Fruit fly (Drosophila melanogaster) whole organism, embryonic: ENCODE results near the gene ash1.

Source experiments
- Abd-B ChIP-seq: fragments of 200-800 bp; sonication (Bioruptor generic); optimal IDR thresholded peaks from 2 replicates; lab custom pipeline; 2018; ENCODE audit warnings: missing biosample characterization, mild to moderate bottlenecking, missing genetic modification characterization, moderate library complexity
- B-H1 ChIP-seq: fragments of 200-800 bp; sonication (Bioruptor generic); IDR thresholded peaks from 3 replicates; pipeline ENCODE4 v1.3.6; 2022; ENCODE audit warnings: missing biosample characterization, missing genetic modification characterization
- Bgb ChIP-seq: fragments of 200-800 bp; sonication (Bioruptor generic); IDR thresholded peaks from 2 replicates; pipeline ENCODE4 v1.3.6; 2022; ENCODE audit warnings: missing biosample characterization, missing genetic modification characterization; ENCODE audit not compliant: partially characterized antibody
- Blimp-1 ChIP-seq: fragments of 200-800 bp; sonication (Bioruptor generic); optimal IDR thresholded peaks from 3 replicates; lab custom pipeline; 2018; ENCODE audit warnings: missing biosample characterization, missing genetic modification characterization, mild to moderate bottlenecking, moderate library complexity, missing genetic modification reagents
- C15 ChIP-seq: fragments of 200-800 bp; sonication (Bioruptor generic); IDR thresholded peaks from 3 replicates; pipeline ENCODE4 v1.3.6; 2022; ENCODE audit warnings: missing biosample characterization, missing genetic modification characterization
- CG10366 ChIP-seq: fragments of 200-800 bp; sonication (Bioruptor generic); IDR thresholded peaks from 2 replicates; pipeline ENCODE4 v1.3.6; 2022; ENCODE audit warnings: missing biosample characterization, missing genetic modification characterization
- CG10431 ChIP-seq: fragments of 200-800 bp; sonication (Bioruptor generic); optimal IDR thresholded peaks from 3 replicates; lab custom pipeline; 2018; ENCODE audit warnings: missing biosample characterization, mild to moderate bottlenecking, missing genetic modification characterization
- CG11085 ChIP-seq: fragments of 200-800 bp; sonication (Bioruptor generic); IDR thresholded peaks from 2 replicates; pipeline ENCODE4 v1.3.6; 2022; ENCODE audit warnings: missing biosample characterization, missing genetic modification characterization
- CG11696 ChIP-seq: fragments of 200-800 bp; sonication (Bioruptor generic); IDR thresholded peaks from 2 replicates; pipeline ENCODE4 v1.3.6; 2022; ENCODE audit warnings: missing biosample characterization, missing genetic modification characterization
- CG12769 ChIP-seq: fragments of 200-800 bp; sonication (Bioruptor generic); optimal IDR thresholded peaks from 2 replicates; lab custom pipeline; 2019; ENCODE audit warnings: missing biosample characterization, mild to moderate bottlenecking, missing genetic modification characterization, moderate library complexity
- CG13123 ChIP-seq: fragments of 200-800 bp; sonication (Bioruptor generic); optimal IDR thresholded peaks from 2 replicates; lab custom pipeline; 2016; ENCODE audit warnings: missing biosample characterization, missing genetic modification characterization
- CG13775 ChIP-seq: fragments of 200-800 bp; sonication (Bioruptor generic); optimal IDR thresholded peaks from 3 replicates; lab custom pipeline; 2017; ENCODE audit warnings: missing biosample characterization, mild to moderate bottlenecking, missing genetic modification characterization
- CG15479 ChIP-seq: fragments of 200-800 bp; sonication (Bioruptor generic); optimal IDR thresholded peaks from 3 replicates; lab custom pipeline; 2019; ENCODE audit warnings: missing biosample characterization, mild to moderate bottlenecking, missing genetic modification characterization, moderate library complexity
- CG15514 ChIP-seq: fragments of 200-800 bp; sonication (Bioruptor generic); optimal IDR thresholded peaks from 3 replicates; lab custom pipeline; 2017; ENCODE audit warnings: missing biosample characterization, missing genetic modification characterization, mild to moderate bottlenecking, moderate library complexity, missing genetic modification reagents
- CG17361 ChIP-seq: fragments of 200-800 bp; sonication (Bioruptor generic); IDR thresholded peaks from 3 replicates; pipeline ENCODE4 v1.3.6; 2022; ENCODE audit warnings: missing biosample characterization, missing genetic modification characterization
- CG17568 ChIP-seq: fragments of 200-800 bp; sonication (Bioruptor generic); optimal IDR thresholded peaks from 2 replicates; lab custom pipeline; 2018; ENCODE audit warnings: missing biosample characterization, mild to moderate bottlenecking, missing genetic modification characterization, moderate library complexity
- CG18262 ChIP-seq: fragments of 200-800 bp; optimal IDR thresholded peaks from 3 replicates; lab custom pipeline; 2019; ENCODE audit warnings: missing biosample characterization, mild to moderate bottlenecking, missing genetic modification characterization, moderate library complexity
- CG18619 ChIP-seq: fragments of 200-800 bp; sonication (Bioruptor generic); optimal IDR thresholded peaks from 3 replicates; lab custom pipeline; 2017; ENCODE audit warnings: missing biosample characterization, mild to moderate bottlenecking, missing genetic modification characterization
- CG18764 ChIP-seq: fragments of 200-800 bp; sonication (Bioruptor generic); optimal IDR thresholded peaks from 3 replicates; lab custom pipeline; 2016; ENCODE audit warnings: missing biosample characterization, missing genetic modification characterization
- CG2129 ChIP-seq: fragments of 200-800 bp; sonication (Bioruptor generic); IDR thresholded peaks from 2 replicates; pipeline ENCODE4 v1.3.6; 2022; ENCODE audit warnings: missing biosample characterization, missing genetic modification characterization; ENCODE audit not compliant: partially characterized antibody
- CG2199 ChIP-seq: fragments of 200-800 bp; sonication (Bioruptor generic); IDR thresholded peaks from 3 replicates; pipeline ENCODE4 v1.3.6; 2022; ENCODE audit warnings: missing biosample characterization, missing genetic modification characterization
- CG3838 ChIP-seq: fragments of 200-800 bp; sonication (Bioruptor generic); optimal IDR thresholded peaks from 3 replicates; lab custom pipeline; 2016; ENCODE audit warnings: missing biosample characterization, missing genetic modification characterization
- CG4360 ChIP-seq: fragments of 200-800 bp; sonication (Bioruptor generic); IDR thresholded peaks from 2 replicates; pipeline ENCODE4 v1.3.6; 2022; ENCODE audit warnings: missing biosample characterization, missing genetic modification characterization
- CG4424 ChIP-seq: fragments of 200-800 bp; sonication (Bioruptor generic); optimal IDR thresholded peaks from 3 replicates; lab custom pipeline; 2016; ENCODE audit warnings: missing biosample characterization, missing genetic modification characterization
- CG4707 ChIP-seq: fragments of 200-800 bp; sonication (Bioruptor generic); optimal IDR thresholded peaks from 2 replicates; lab custom pipeline; 2018; ENCODE audit warnings: missing biosample characterization, mild to moderate bottlenecking, missing genetic modification characterization, moderate library complexity
- CG7987 ChIP-seq: fragments of 200-800 bp; sonication (Bioruptor generic); optimal IDR thresholded peaks from 2 replicates; lab custom pipeline; 2018; ENCODE audit warnings: missing biosample characterization, mild to moderate bottlenecking, missing genetic modification characterization, moderate library complexity
- CG9437 ChIP-seq: fragments of 200-800 bp; sonication (Bioruptor generic); optimal IDR thresholded peaks from 2 replicates; lab custom pipeline; 2018; ENCODE audit warnings: missing biosample characterization, mild to moderate bottlenecking, missing genetic modification characterization
- CTCF ChIP-seq: fragments of 200-800 bp; sonication (Bioruptor generic); optimal IDR thresholded peaks from 2 replicates; lab custom pipeline; 2017; ENCODE audit warnings: missing biosample characterization, mild to moderate bottlenecking, missing genetic modification characterization, moderate library complexity
- HHEX ChIP-seq: fragments of 200-800 bp; sonication (Bioruptor generic); optimal IDR thresholded peaks from 3 replicates; lab custom pipeline; 2017; ENCODE audit warnings: missing biosample characterization, mild to moderate bottlenecking, missing genetic modification characterization, missing genetic modification reagents
- MBD-R2 ChIP-seq: fragments of 200-800 bp; sonication (Bioruptor generic); IDR thresholded peaks from 2 replicates; pipeline ENCODE4 v1.3.6; 2022; ENCODE audit warnings: missing biosample characterization, missing genetic modification characterization
- Neu2 ChIP-seq: fragments of 200-800 bp; sonication (Bioruptor generic); optimal IDR thresholded peaks from 3 replicates; lab custom pipeline; 2016; ENCODE audit warnings: missing biosample characterization, missing genetic modification characterization, borderline replicate concordance
- Nf-YC ChIP-seq: fragments of 200-800 bp; optimal IDR thresholded peaks from 3 replicates; lab custom pipeline; 2019; ENCODE audit warnings: missing biosample characterization, mild to moderate bottlenecking, missing genetic modification characterization, moderate library complexity
- Oaz ChIP-seq: fragments of 200-800 bp; sonication (Bioruptor generic); IDR thresholded peaks from 2 replicates; pipeline ENCODE4 v1.3.6; 2022; ENCODE audit warnings: missing biosample characterization, missing genetic modification characterization
- Optix ChIP-seq: fragments of 200-800 bp; sonication (Bioruptor generic); IDR thresholded peaks from 3 replicates; pipeline ENCODE4 v1.3.6; 2022; ENCODE audit warnings: missing biosample characterization, missing genetic modification characterization
- Vsx1 ChIP-seq: fragments of 200-800 bp; sonication (Bioruptor generic); optimal IDR thresholded peaks from 2 replicates; lab custom pipeline; 2017; ENCODE audit warnings: missing biosample characterization, mild to moderate bottlenecking, missing genetic modification characterization, missing genetic modification reagents
- YL-1 ChIP-seq: fragments of 200-800 bp; sonication (Bioruptor generic); optimal IDR thresholded peaks from 3 replicates; lab custom pipeline; 2017; ENCODE audit warnings: missing biosample characterization, mild to moderate bottlenecking, missing genetic modification characterization
- az2 ChIP-seq: fragments of 200-800 bp; sonication (Bioruptor generic); optimal IDR thresholded peaks from 3 replicates; lab custom pipeline; 2016; ENCODE audit warnings: missing biosample characterization, missing genetic modification characterization
- bsh ChIP-seq, 2 experiments: fragments of 200-800 bp; sonication (Bioruptor generic); optimal IDR thresholded peaks; 2 replicates each; lab custom pipeline; 2017 to 2018; ENCODE audit warnings: mild to moderate bottlenecking in 2 of 2, missing biosample characterization in 2 of 2, missing genetic modification characterization in 2 of 2, moderate library complexity in 1 of 2
- chn ChIP-seq: fragments of 200-800 bp; sonication (Bioruptor generic); optimal IDR thresholded peaks from 2 replicates; lab custom pipeline; 2016; ENCODE audit warnings: missing biosample characterization, missing genetic modification characterization
- dpn ChIP-seq, 2 experiments: fragments of 200-800 bp; sonication (Bioruptor generic); optimal IDR thresholded peaks; 3 replicates each; lab custom pipeline; 2016; ENCODE audit warnings: missing biosample characterization in 2 of 2, missing genetic modification characterization in 2 of 2
- gce ChIP-seq: fragments of 200-800 bp; sonication (Bioruptor generic); IDR thresholded peaks from 3 replicates; pipeline ENCODE4 v1.3.6; 2022; ENCODE audit warnings: missing biosample characterization, missing genetic modification characterization
- gcm ChIP-seq: fragments of 200-800 bp; sonication (Bioruptor generic); optimal IDR thresholded peaks from 2 replicates; lab custom pipeline; 2019; ENCODE audit warnings: missing biosample characterization, mild to moderate bottlenecking, missing genetic modification characterization, moderate library complexity
- jumu ChIP-seq: fragments of 200-800 bp; sonication (Bioruptor generic); optimal IDR thresholded peaks from 3 replicates; lab custom pipeline; 2016; ENCODE audit warnings: missing biosample characterization, missing genetic modification characterization
- lilli ChIP-seq: fragments of 200-800 bp; sonication (Bioruptor generic); optimal IDR thresholded peaks from 3 replicates; lab custom pipeline; 2016; ENCODE audit warnings: missing biosample characterization, missing genetic modification characterization
- luna ChIP-seq: fragments of 200-800 bp; sonication (Bioruptor generic); optimal IDR thresholded peaks from 2 replicates; lab custom pipeline; 2016; ENCODE audit warnings: missing biosample characterization, missing genetic modification characterization
- odd ChIP-seq: fragments of 200-800 bp; sonication (Bioruptor generic); optimal IDR thresholded peaks from 2 replicates; lab custom pipeline; 2017; ENCODE audit warnings: missing biosample characterization, mild to moderate bottlenecking, missing genetic modification characterization
- otp ChIP-seq: fragments of 200-800 bp; sonication (Bioruptor generic); IDR thresholded peaks from 3 replicates; pipeline ENCODE4, ENCODE4 v1.3.6; 2022; ENCODE audit warnings: missing biosample characterization, missing genetic modification characterization
- repo ChIP-seq: fragments of 200-800 bp; sonication (Bioruptor generic); optimal IDR thresholded peaks from 2 replicates; lab custom pipeline; 2016; ENCODE audit warnings: missing biosample characterization, missing genetic modification characterization
- sens ChIP-seq: fragments of 200-800 bp; sonication (Bioruptor generic); peaks from one replicate; lab custom pipeline; 2016; ENCODE audit warnings: missing biosample characterization, missing genetic modification characterization
- ssp ChIP-seq: fragments of 200-800 bp; sonication (Bioruptor generic); IDR thresholded peaks from 2 replicates; pipeline ENCODE4 v1.3.6; 2022; ENCODE audit warnings: missing biosample characterization, missing genetic modification characterization
- tio ChIP-seq: fragments of 200-800 bp; sonication (Bioruptor generic); optimal IDR thresholded peaks from 2 replicates; lab custom pipeline; 2017; ENCODE audit warnings: missing biosample characterization, missing genetic modification characterization, inconsistent platforms
- vvl ChIP-seq: fragments of 200-800 bp; sonication (Bioruptor generic); IDR thresholded peaks from 2 replicates; pipeline ENCODE4 v1.3.6; 2022; ENCODE audit warnings: missing biosample characterization, missing genetic modification characterization

The ash1 gene

dm6 chr3L:19585979-19586378 is 12.6 kb downstream of the ash1 start, which contains the start of the genes CG9231 and CG9330 (continued):
- TF ChIP-seq YL-1 (GFP tag; lab: Kevin White, UChicago) (peak; percentile 92), CG4360 (GFP tag; lab: Robert Waterston, UW) (no peak), HHEX (GFP tag; lab: Kevin White, UChicago) (no peak), C15 (GFP tag; lab: Robert Waterston, UW) (no peak), Abd-B (GFP tag; lab: Kevin White, UChicago) (no peak), otp (no peak), CG17568 (GFP tag; lab: Kevin White, UChicago) (peak; percentile 8), CG11696 (GFP tag; lab: Robert Waterston, UW) (no peak), luna (GFP tag; lab: Kevin White, UChicago) (no peak), Blimp-1 (GFP tag; lab: Kevin White, UChicago) (peak; percentile 5), CG17361 (peak; percentile 38; the same call in 1 of the 3 replicates), gce (no peak), CG15514 (GFP tag; lab: Kevin White, UChicago) (peak; percentile 50), CG18764 (GFP tag; lab: Kevin White, UChicago) (peak; percentile 19), gcm (peak; percentile 32), CG13775 (GFP tag; lab: Kevin White, UChicago) (peak; percentile 41), ssp (GFP tag; lab: Robert Waterston, UW) (0 out of 2 replicates have a peak, but pooled peaks have one; percentile 25), Oaz (GFP tag; lab: Robert Waterston, UW) (no peak), CG11085 (GFP tag; lab: Robert Waterston, UW) (no peak), MBD-R2 (GFP tag; lab: Robert Waterston, UW) (peak; percentile 60), odd (no peak), Optix (GFP tag; lab: Robert Waterston, UW) (no peak), CG13123 (GFP tag; lab: Kevin White, UChicago) (no peak), dpn (GFP tag; optimal IDR thresholded peaks at IDR 0.05; lab: Kevin White, UChicago) (peak; percentile 32 to 36), jumu (peak; percentile 32), CG9437 (no peak), CG15479 (GFP tag; lab: Kevin White, UChicago) (peak; percentile 38), az2 (GFP tag; lab: Kevin White, UChicago) (peak; percentile 9), CG10431 (GFP tag; lab: Kevin White, UChicago) (peak; percentile 65), CG3838 (GFP tag; lab: Kevin White, UChicago) (no peak), Vsx1 (no peak), Neu2 (GFP tag; lab: Kevin White, UChicago) (no peak), chn (GFP tag; lab: Kevin White, UChicago) (peak; percentile 1), B-H1 (GFP tag; lab: Robert Waterston, UW) (no peak), bsh (GFP tag; optimal IDR thresholded peaks at IDR 0.05; lab: Kevin White, UChicago) (no peak), CG7987 (GFP tag; lab: Kevin White, UChicago) (no peak), CG4707 (GFP tag; lab: Kevin White, UChicago) (no peak), CG10366 (GFP tag; lab: Robert Waterston, UW) (no peak), CG4424 (GFP tag; lab: Kevin White, UChicago) (no peak), CG2199 (GFP tag; lab: Robert Waterston, UW) (no peak), CG18262 (peak; percentile 50), Nf-YC (peak; percentile 38), vvl (GFP tag; lab: Robert Waterston, UW) (peak; percentile 50), lilli (GFP tag; lab: Kevin White, UChicago) (peak; percentile 58), Bgb (no peak), CTCF (GFP tag; lab: Kevin White, UChicago) (no peak), tio (GFP tag; lab: Kevin White, UChicago) (no peak), CG2129 (no peak), CG18619 (GFP tag; lab: Kevin White, UChicago) (no peak), repo (GFP tag; lab: Kevin White, UChicago) (no peak), CG12769 (peak; percentile 51), sens (GFP tag; lab: Kevin White, UChicago) (peak; percentile 89)
